Worm (Caenorhabditis elegans): ENCODE results near the gene W06D12.6.

Gene W06D12.6

ce11 chrV:17683290-17683689 is 22.6 kb upstream of the W06D12.6 start:
- TF ChIP-seq ceh-43 (GFP tag; optimal IDR thresholded peaks at IDR 0.05) (no peak), elt-1 (tag; optimal IDR thresholded peaks at IDR 0.05; ENCODE audit: borderline replicate concordance, insufficient read depth) (no peak)

ce11 chrV:17683763-17684162 is 22.2 kb upstream of the W06D12.6 start, which contains the start of gene F59A1.15:
TSS of gene F59A1.15 (minus strand) at chrV:17683863.
- TF ChIP-seq M03D4.4 (tag; optimal IDR thresholded peaks at IDR 0.05) (no peak), drap-1 (GFP tag; optimal IDR thresholded peaks at IDR 0.05) (no peak)

ce11 chrV:17684857-17685256 is 21.1 kb upstream of the W06D12.6 start, which contains the start of the genes F59A1.16 and F59A1.6:
TSS of gene F59A1.16 (minus strand) at chrV:17684957.
TSS of gene F59A1.6 (plus strand) at chrV:17685141.
- TF ChIP-seq pha-4 (tag; optimal IDR thresholded peaks at IDR 0.05) (no peak), mls-2 (tag; optimal IDR thresholded peaks at IDR 0.05) (no peak), ces-1 (GFP tag; optimal IDR thresholded peaks at IDR 0.05) (no peak), nhr-76 (tag; optimal IDR thresholded peaks at IDR 0.05) (no peak), elt-3 (tag; optimal IDR thresholded peaks at IDR 0.05) (no peak), nhr-28 (tag; optimal IDR thresholded peaks at IDR 0.05) (no peak), ceh-39 (tag; optimal IDR thresholded peaks at IDR 0.05) (no peak), elt-1 (tag; optimal IDR thresholded peaks at IDR 0.05; ENCODE audit: borderline replicate concordance, insufficient read depth) (no peak), lin-32 (GFP tag; optimal IDR thresholded peaks at IDR 0.05) (no peak), M03D4.4 (tag; optimal IDR thresholded peaks at IDR 0.05) (no peak), unc-120 (tag; optimal IDR thresholded peaks at IDR 0.05; ENCODE audit: poor library complexity, severe bottlenecking) (no peak), sem-2 (GFP tag; optimal IDR thresholded peaks at IDR 0.05) (no peak), unc-39 (tag; optimal IDR thresholded peaks at IDR 0.05) (no peak), nhr-12 (tag; optimal IDR thresholded peaks at IDR 0.05) (no peak), zip-8 (tag; optimal IDR thresholded peaks at IDR 0.05) (no peak)

ce11 chrV:17686852-17687251 is 19.1 kb upstream of the W06D12.6 start, which contains the start of gene F59A1.18:
TSS of gene F59A1.18 (minus strand) at chrV:17686952.
- TF ChIP-seq nhr-76 (tag; optimal IDR thresholded peaks at IDR 0.05) (no peak), ham-2 (GFP tag; optimal IDR thresholded peaks at IDR 0.05) (no peak), mep-1 (tag; optimal IDR thresholded peaks at IDR 0.05) (no peak), snpc-4 (tag; optimal IDR thresholded peaks at IDR 0.05) (no peak), elt-1 (tag; optimal IDR thresholded peaks at IDR 0.05; ENCODE audit: borderline replicate concordance, insufficient read depth) (no peak), zip-8 (tag; optimal IDR thresholded peaks at IDR 0.05) (no peak), M03D4.4 (tag; optimal IDR thresholded peaks at IDR 0.05) (no peak), lin-13 (tag; optimal IDR thresholded peaks at IDR 0.05) (no peak), tbx-8 (GFP tag; optimal IDR thresholded peaks at IDR 0.05) (no peak), hlh-1 (tag; optimal IDR thresholded peaks at IDR 0.05) (no peak)

ce11 chrV:17690922-17691321 is 15.0 kb upstream of the W06D12.6 start, which contains the start of gene F59A1.13:
TSS of gene F59A1.13 (minus strand) at chrV:17691022.
- TF ChIP-seq zip-8 (tag; optimal IDR thresholded peaks at IDR 0.05) (peak; percentile 24), ceh-43 (GFP tag; optimal IDR thresholded peaks at IDR 0.05) (no peak), unc-120 (tag; optimal IDR thresholded peaks at IDR 0.05; ENCODE audit: poor library complexity, severe bottlenecking) (no peak)

- TF ChIP-seq mep-1 (tag; optimal IDR thresholded peaks at IDR 0.05) (no peak), nhr-28 (tag; optimal IDR thresholded peaks at IDR 0.05) (no peak), unc-120 (tag; optimal IDR thresholded peaks at IDR 0.05; ENCODE audit: poor library complexity, severe bottlenecking) (no peak), elt-3 (tag; optimal IDR thresholded peaks at IDR 0.05) (no peak), ceh-83 (GFP tag; optimal IDR thresholded peaks at IDR 0.05) (no peak), mab-5 (tag; optimal IDR thresholded peaks at IDR 0.05) (no peak), ceh-39 (tag; optimal IDR thresholded peaks at IDR 0.05) (no peak), nhr-12 (tag; optimal IDR thresholded peaks at IDR 0.05) (no peak), sptf-1 (tag; optimal IDR thresholded peaks at IDR 0.05) (no peak), mls-2 (tag; optimal IDR thresholded peaks at IDR 0.05) (no peak), sem-2 (GFP tag; optimal IDR thresholded peaks at IDR 0.05) (no peak), snpc-4 (tag; optimal IDR thresholded peaks at IDR 0.05) (no peak)
Measured at ce11 chrV:17694260-17694659, 11.7 kb upstream of the W06D12.6 start.

- no peak for TF ChIP-seq ham-2 (GFP tag; optimal IDR thresholded peaks at IDR 0.05)
- TF ChIP-seq sem-2 (GFP tag; optimal IDR thresholded peaks at IDR 0.05) = no peak
- no peak for TF ChIP-seq unc-62 (GFP tag; optimal IDR thresholded peaks at IDR 0.05)
Measured at ce11 chrV:17695802-17696201, 10.1 kb upstream of the W06D12.6 start, which contains the start of gene Y26G10.1. TSS of gene Y26G10.1 (minus strand) at chrV:17695902.

Data from whole organism, mixed stage, embryonic.